Fruit fly (Drosophila melanogaster) whole organism, adult: Measurements from ENCODE around the gene Hr4.

Experiments
- CG11617 ChIP-seq: fragments of 200-800 bp; sonication (Bioruptor generic); optimal IDR thresholded peaks from 2 replicates; lab custom pipeline; 2017; ENCODE audit warnings: mild to moderate bottlenecking, missing biosample characterization, missing genetic modification reagents, missing genetic modification characterization
- CG12768 ChIP-seq: fragments of 200-800 bp; sonication (Bioruptor generic); optimal IDR thresholded peaks from 2 replicates; lab custom pipeline; 2017; ENCODE audit warnings: missing biosample characterization, missing genetic modification characterization, mild to moderate bottlenecking, moderate library complexity, missing genetic modification reagents
- CG14711 ChIP-seq: fragments of 200-800 bp; sonication (Bioruptor generic); optimal IDR thresholded peaks from 2 replicates; lab custom pipeline; 2018; ENCODE audit warnings: missing biosample characterization, mild to moderate bottlenecking, missing genetic modification characterization, moderate library complexity
- CG33017 ChIP-seq: fragments of 200-800 bp; sonication (Bioruptor generic); optimal IDR thresholded peaks from 2 replicates; lab custom pipeline; 2018; ENCODE audit warnings: missing biosample characterization, mild to moderate bottlenecking, missing genetic modification characterization, moderate library complexity
- CG5204 ChIP-seq: fragments of 200-800 bp; sonication (Bioruptor generic); optimal IDR thresholded peaks from 2 replicates; lab custom pipeline; 2016; ENCODE audit warnings: missing biosample characterization, missing genetic modification characterization
- CG7045 ChIP-seq: fragments of 200-800 bp; sonication (Bioruptor generic); optimal IDR thresholded peaks from 2 replicates; lab custom pipeline; 2017; ENCODE audit warnings: missing biosample characterization, mild to moderate bottlenecking, missing genetic modification characterization
- CG7101 ChIP-seq: fragments of 200-800 bp; sonication (Bioruptor generic); optimal IDR thresholded peaks from 2 replicates; lab custom pipeline; 2018; ENCODE audit warnings: missing biosample characterization, mild to moderate bottlenecking, missing genetic modification characterization, moderate library complexity
- bab1 ChIP-seq: fragments of 200-800 bp; sonication (Bioruptor generic); optimal IDR thresholded peaks from 3 replicates; lab custom pipeline; 2019; ENCODE audit warnings: missing biosample characterization, mild to moderate bottlenecking, missing genetic modification characterization, moderate library complexity
- cic ChIP-seq: fragments of 200-800 bp; sonication (Bioruptor generic); optimal IDR thresholded peaks from 2 replicates; lab custom pipeline; 2017; ENCODE audit warnings: missing biosample characterization, mild to moderate bottlenecking, missing genetic modification characterization, moderate library complexity
- cnc ChIP-seq, 2 experiments: fragments of >200 bp; optimal IDR thresholded peaks; 2 replicates each; lab custom pipeline; 2017
- kay ChIP-seq: fragments of 200-800 bp; sonication (Bioruptor generic); peaks from one replicate; lab custom pipeline; 2016; ENCODE audit warnings: missing biosample characterization, missing genetic modification characterization, borderline replicate concordance
- ovo ChIP-seq: fragments of 200-800 bp; sonication (Bioruptor generic); optimal IDR thresholded peaks from 2 replicates; lab custom pipeline; 2016; ENCODE audit warnings: missing biosample characterization, missing genetic modification characterization
- pad ChIP-seq: fragments of 200-800 bp; sonication (Bioruptor generic); optimal IDR thresholded peaks from 3 replicates; lab custom pipeline; 2017; ENCODE audit warnings: missing biosample characterization, missing genetic modification characterization, mild to moderate bottlenecking, moderate library complexity, missing genetic modification reagents
- tj ChIP-seq: fragments of 200-800 bp; sonication (Bioruptor generic); optimal IDR thresholded peaks from 3 replicates; lab custom pipeline; 2017; ENCODE audit warnings: missing biosample characterization, mild to moderate bottlenecking, missing genetic modification characterization, moderate library complexity

dm6 chrX:1966779-1967520 is 25.2 kb downstream of the Hr4 start:
- TF ChIP-seq kay, result no peak
- TF ChIP-seq CG33017 (tag; lab: Kevin White, UChicago), result no peak
- TF ChIP-seq cnc (optimal IDR thresholded peaks at IDR 0.05; lab: Kevin White, UChicago), result no peak
- no peak for TF ChIP-seq bab1 (GFP tag; lab: Kevin White, UChicago)
- TF ChIP-seq CG12768 (GFP tag; lab: Kevin White, UChicago), result no peak
- no peak for TF ChIP-seq CG7101
- TF ChIP-seq tj (GFP tag; lab: Kevin White, UChicago), result peak; percentile 62
- TF ChIP-seq cic (GFP tag; lab: Kevin White, UChicago), result no peak
- TF ChIP-seq CG5204 (GFP tag; lab: Kevin White, UChicago), result no peak
- no peak for TF ChIP-seq ovo (GFP tag; lab: Kevin White, UChicago)
- no peak for TF ChIP-seq pad (GFP tag; lab: Kevin White, UChicago)
- no peak for TF ChIP-seq CG14711 (tag; lab: Kevin White, UChicago)
- no peak for TF ChIP-seq CG7045 (GFP tag; lab: Kevin White, UChicago)
- TF ChIP-seq CG11617 (GFP tag; lab: Kevin White, UChicago), result no peak
